Fruit fly (Drosophila melanogaster) whole organism: ENCODE results near the gene Sec71.

ENCODE experiments used
- CG8478 ChIP-seq: fragments of >200 bp; optimal IDR thresholded peaks from 2 replicates; lab custom pipeline; 2018; ENCODE audit warnings: inconsistent platforms
- Dll ChIP-seq: fragments of >200 bp; optimal IDR thresholded peaks from 2 replicates; lab custom pipeline; 2017
- EcR ChIP-seq, 2 experiments: fragments of >200 bp; optimal IDR thresholded peaks; 2 replicates each; lab custom pipeline; 2017; ENCODE audit warnings: missing biosample characterization in 2 of 2, missing genetic modification characterization in 2 of 2, missing genetic modification reagents in 2 of 2
- pan ChIP-seq: fragments of >200 bp; optimal IDR thresholded peaks from 2 replicates; lab custom pipeline; 2017
- psq ChIP-seq: fragments of >200 bp; optimal IDR thresholded peaks from 2 replicates; lab custom pipeline; 2017
- usp ChIP-seq: fragments of >200 bp; optimal IDR thresholded peaks from 2 replicates; lab custom pipeline; 2017; ENCODE audit warnings: missing biosample characterization, missing genetic modification characterization, mixed read lengths

Gene Sec71

DNA sequence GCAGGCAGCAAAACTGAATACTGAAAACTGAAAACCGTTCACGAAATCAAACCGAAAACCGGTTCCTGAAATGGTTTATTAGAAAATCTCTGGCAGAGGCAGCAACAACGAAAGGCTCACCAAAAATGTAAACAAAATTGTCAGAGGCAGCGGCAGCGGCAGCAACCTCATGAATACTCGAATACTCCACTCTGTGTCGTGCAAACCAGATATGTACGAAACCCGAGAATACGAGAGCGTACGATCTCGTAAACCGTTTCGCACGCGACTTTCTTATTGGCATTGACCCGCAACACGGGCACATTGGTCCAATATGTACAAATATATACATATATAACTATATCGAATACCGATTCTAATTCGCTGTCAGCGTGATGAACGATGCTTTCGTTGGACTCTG lies 44.3 kb downstream of the Sec71 start:
- TF ChIP-seq EcR (GFP tag; optimal IDR thresholded peaks at IDR 0.05; lab: Kevin White, UChicago) (no peak), psq (lab: Kevin White, UChicago) (no peak)

DNA sequence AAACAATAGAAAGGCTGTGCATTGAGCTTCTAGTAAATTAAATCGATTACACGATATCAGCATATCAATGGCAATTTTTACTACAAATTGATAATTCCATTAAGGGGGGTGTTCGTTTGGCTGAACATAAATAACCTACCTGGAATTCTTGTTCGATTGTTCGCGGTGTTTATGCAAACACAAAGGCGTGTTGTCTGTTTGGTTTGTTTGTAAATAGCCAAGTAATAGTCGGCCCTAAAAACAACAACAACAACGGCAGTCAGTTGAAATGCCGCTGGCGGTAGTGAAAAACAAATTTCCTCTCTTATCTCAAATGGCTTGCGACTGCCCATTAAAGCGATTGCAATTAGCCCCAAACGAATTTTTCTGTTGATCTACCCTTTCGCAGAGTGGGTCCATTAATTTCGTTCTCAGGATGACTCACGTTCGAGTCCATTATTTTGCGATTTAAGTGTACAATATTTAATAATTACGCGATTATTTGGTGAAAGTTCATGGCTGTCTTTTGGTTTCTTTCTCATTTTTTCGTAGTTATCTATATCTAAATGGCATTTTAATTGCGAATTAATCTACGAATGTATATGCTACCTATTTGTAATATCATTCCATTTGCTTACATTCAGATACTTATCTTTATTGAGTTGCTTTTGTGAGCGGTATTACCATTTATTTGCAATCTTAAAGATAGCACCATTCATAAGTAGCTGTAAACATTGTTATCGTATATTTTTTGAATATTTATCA lies 45.5 kb downstream of the Sec71 start:
- TF ChIP-seq Dll (lab: Kevin White, UChicago) (no peak), usp (GFP tag; lab: Kevin White, UChicago) (no peak), CG8478 (lab: Kevin White, UChicago) (no peak), pan (lab: Kevin White, UChicago) (no peak), psq (lab: Kevin White, UChicago) (no peak)

DNA sequence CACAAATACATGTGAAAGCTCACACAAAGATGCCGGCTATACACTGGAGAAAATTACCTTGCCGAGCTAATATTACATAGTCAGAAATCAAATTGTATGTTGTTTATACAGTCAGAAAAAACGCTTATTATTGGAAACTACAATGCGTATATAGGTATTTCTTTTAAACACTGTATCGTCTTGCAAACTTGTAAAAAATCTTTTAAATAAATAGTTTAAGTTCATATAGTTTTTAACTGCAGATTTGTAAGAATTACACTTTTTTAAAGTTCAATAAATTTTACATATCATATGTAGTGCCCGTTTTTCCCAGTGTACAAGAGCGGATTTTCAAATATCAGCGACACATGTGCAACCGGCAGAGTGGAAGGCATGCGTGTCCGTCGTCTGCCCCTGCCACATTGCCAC lies 46.4 kb downstream of the Sec71 start:
- TF ChIP-seq pan (lab: Kevin White, UChicago) (no peak), Dll (lab: Kevin White, UChicago) (no peak), usp (GFP tag; lab: Kevin White, UChicago) (no peak), CG8478 (lab: Kevin White, UChicago) (no peak), psq (lab: Kevin White, UChicago) (no peak), EcR (GFP tag; optimal IDR thresholded peaks at IDR 0.05; lab: Kevin White, UChicago) (no peak)

DNA sequence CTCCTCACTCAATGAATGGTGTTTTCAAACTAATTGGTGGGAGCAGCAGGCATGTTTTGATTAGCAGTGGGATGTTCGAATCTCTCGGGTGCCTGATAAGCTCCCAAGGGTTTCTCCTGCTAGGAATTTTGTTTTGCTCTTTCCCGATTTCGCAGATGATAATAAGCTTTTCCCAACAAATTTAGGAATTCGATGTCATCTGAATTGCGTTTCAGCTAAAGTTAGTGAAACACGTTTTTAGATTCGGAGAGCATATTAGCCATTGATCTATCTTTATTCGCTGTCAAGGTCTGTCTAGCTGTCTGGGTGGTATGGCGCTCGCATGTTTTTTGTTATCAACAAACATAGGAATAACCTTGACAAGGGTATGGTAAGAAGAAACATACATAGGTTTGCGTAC lies 48.2 kb downstream of the Sec71 start, which contains the start of gene CG33307:
Gene CG33307 (minus strand): TSS at position 13 of the 400 bp plus-strand sequence.
- TF ChIP-seq Dll (lab: Kevin White, UChicago) (no peak), pan (lab: Kevin White, UChicago) (no peak), psq (lab: Kevin White, UChicago) (no peak), usp (GFP tag; lab: Kevin White, UChicago) (no peak), CG8478 (lab: Kevin White, UChicago) (no peak), EcR (GFP tag; optimal IDR thresholded peaks at IDR 0.05; lab: Kevin White, UChicago) (no peak)

DNA sequence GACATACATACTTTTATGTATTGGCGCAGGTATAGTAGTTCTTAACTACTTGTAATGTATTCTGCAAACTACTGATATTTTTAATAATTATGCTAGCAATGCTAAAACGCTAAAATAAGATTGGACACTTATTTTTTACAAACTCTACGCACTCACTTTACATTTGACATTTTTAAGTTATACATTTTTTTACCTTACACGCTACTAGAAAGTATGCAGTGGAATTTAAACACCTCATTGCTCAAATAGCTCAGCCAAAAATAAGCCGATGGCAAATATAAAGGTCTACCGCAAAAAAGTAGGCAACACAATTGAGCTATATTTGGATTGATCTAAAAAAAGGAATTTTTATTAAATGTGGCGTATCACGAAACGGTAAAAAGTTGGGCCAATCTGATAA lies 48.8 kb downstream of the Sec71 start:
- no peak for TF ChIP-seq usp (GFP tag; lab: Kevin White, UChicago)
- no peak for TF ChIP-seq psq (lab: Kevin White, UChicago)
- no peak for TF ChIP-seq pan (lab: Kevin White, UChicago)
- no peak for TF ChIP-seq CG8478 (lab: Kevin White, UChicago)
- no peak for TF ChIP-seq Dll (lab: Kevin White, UChicago)
- TF ChIP-seq EcR (GFP tag; optimal IDR thresholded peaks at IDR 0.05; lab: Kevin White, UChicago): no peak

- TF ChIP-seq pan (lab: Kevin White, UChicago): no peak
- no peak for TF ChIP-seq CG8478 (lab: Kevin White, UChicago)
- TF ChIP-seq Dll (lab: Kevin White, UChicago): no peak
- TF ChIP-seq psq (lab: Kevin White, UChicago): no peak
- no peak for TF ChIP-seq EcR (GFP tag; optimal IDR thresholded peaks at IDR 0.05; lab: Kevin White, UChicago)
- TF ChIP-seq usp (GFP tag; lab: Kevin White, UChicago): no peak
These were observed 49.3 kb downstream of the Sec71 start for dm6 chr2L:13842572-13842971.

dm6 chr2L:13843692-13844284 lies 50.5 kb downstream of the Sec71 start, which contains the start of gene CG33306:
CG33306 (minus strand) TSS chr2L:13843742.
- TF ChIP-seq Dll (lab: Kevin White, UChicago) (no peak), EcR (GFP tag; optimal IDR thresholded peaks at IDR 0.05; lab: Kevin White, UChicago) (no peak), pan (lab: Kevin White, UChicago) (no peak), CG8478 (lab: Kevin White, UChicago) (no peak), usp (GFP tag; lab: Kevin White, UChicago) (no peak), psq (lab: Kevin White, UChicago) (no peak)

dm6 chr2L:13845178-13845577 lies 51.9 kb downstream of the Sec71 start, which contains the start of gene CG8997:
CG8997 (minus strand) TSS chr2L:13845325.
- TF ChIP-seq Dll (lab: Kevin White, UChicago) (no peak), psq (lab: Kevin White, UChicago) (no peak), pan (lab: Kevin White, UChicago) (no peak), CG8478 (lab: Kevin White, UChicago) (no peak), usp (GFP tag; lab: Kevin White, UChicago) (no peak), EcR (GFP tag; optimal IDR thresholded peaks at IDR 0.05; lab: Kevin White, UChicago) (no peak)

DNA sequence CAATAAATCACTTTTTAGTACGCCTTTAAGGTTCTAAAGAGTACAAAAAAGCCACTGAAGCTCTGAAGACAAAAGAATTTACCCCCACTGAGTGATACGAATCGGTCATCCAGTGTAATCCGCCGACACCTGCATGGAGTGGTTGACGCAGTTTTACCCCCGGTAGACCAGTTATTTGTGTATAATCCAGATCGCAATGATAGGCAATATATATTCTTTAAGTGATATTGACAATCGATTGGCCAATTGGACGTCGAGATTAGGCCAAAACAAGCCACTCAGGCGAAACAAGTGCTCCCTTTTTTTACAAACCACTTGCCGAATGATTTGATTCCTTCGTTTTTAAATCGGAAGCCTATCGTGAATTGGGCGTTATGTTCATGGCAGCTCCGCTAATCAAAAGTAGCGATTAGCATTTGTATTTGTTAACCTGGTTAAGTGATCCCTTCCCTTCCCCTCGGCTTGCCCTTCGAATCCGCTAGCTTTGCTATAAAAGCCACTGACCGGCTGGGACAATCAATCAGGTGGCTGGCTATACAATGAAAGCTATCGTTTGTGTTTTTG lies 53.0 kb downstream of the Sec71 start, which contains the start of gene CG7916:
Gene CG7916 (plus strand): TSS at position 514 of the 564 bp plus-strand sequence.
- no peak for TF ChIP-seq psq (lab: Kevin White, UChicago)
- TF ChIP-seq usp (GFP tag; lab: Kevin White, UChicago): no peak
- TF ChIP-seq EcR (GFP tag; optimal IDR thresholded peaks at IDR 0.05; lab: Kevin White, UChicago): no peak
- TF ChIP-seq Dll (lab: Kevin White, UChicago): no peak
- TF ChIP-seq pan (lab: Kevin White, UChicago): no peak
- no peak for TF ChIP-seq CG8478 (lab: Kevin White, UChicago)

DNA sequence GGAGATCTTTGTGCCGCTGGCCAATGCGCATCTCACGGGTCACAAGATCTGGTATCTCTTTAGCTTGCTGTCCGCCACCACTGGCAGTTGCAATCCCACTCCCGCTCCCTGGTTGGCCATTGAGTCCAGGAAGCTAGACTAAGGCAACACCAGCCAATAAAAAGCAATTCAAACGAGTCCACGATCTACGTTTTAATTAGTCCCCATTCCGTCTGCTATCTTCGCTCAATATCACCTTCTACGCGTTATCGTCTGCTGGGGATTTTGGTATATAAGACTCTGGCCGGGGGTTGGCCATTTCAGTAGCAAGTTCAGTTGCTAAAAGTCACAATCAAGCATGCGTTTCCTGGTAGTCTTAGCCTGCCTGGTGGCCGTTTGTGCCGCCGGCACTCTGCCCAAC lies 54.3 kb downstream of the Sec71 start, which contains the start of gene CG7953:
Gene CG7953 (plus strand): TSS at position 301 of the 400 bp plus-strand sequence.
- TF ChIP-seq usp (GFP tag; lab: Kevin White, UChicago) (no peak), Dll (lab: Kevin White, UChicago) (no peak), pan (lab: Kevin White, UChicago) (no peak), CG8478 (lab: Kevin White, UChicago) (no peak), EcR (GFP tag; optimal IDR thresholded peaks at IDR 0.05; lab: Kevin White, UChicago) (no peak), psq (lab: Kevin White, UChicago) (no peak)

DNA sequence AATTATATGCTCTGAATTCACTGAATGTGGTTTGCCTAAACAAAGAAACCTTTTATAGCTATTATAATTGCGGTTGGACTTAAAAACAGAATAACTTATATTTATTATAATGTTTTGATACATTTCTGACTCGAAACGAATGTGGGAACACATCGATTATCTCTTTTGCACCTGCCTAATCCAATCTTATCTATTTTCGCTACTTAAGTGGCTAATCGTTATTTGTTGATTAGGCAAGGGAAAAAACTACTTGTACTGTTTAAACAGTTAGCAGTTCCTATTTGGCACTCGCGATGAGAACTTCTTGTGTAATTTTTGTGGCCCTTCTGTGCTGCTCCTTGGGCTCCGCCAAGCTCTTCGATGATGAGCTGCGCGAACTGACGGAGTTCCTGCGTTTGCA lies 55.8 kb downstream of the Sec71 start, which contains the start of gene CG7968:
Gene CG7968 (plus strand): TSS at position 276 of the 400 bp plus-strand sequence.
- TF ChIP-seq pan (lab: Kevin White, UChicago): no peak
- no peak for TF ChIP-seq EcR (GFP tag; optimal IDR thresholded peaks at IDR 0.05; lab: Kevin White, UChicago)
- TF ChIP-seq Dll (lab: Kevin White, UChicago): no peak
- no peak for TF ChIP-seq CG8478 (lab: Kevin White, UChicago)
- no peak for TF ChIP-seq psq (lab: Kevin White, UChicago)
- no peak for TF ChIP-seq usp (GFP tag; lab: Kevin White, UChicago)
